Worm (Caenorhabditis elegans) whole organism, midembryonic: Measurements from ENCODE around the gene R12B2.3.

Experiments
- klf-2 ChIP-seq: fragments of 200-800 bp; sonication (Bioruptor generic); conservative IDR thresholded peaks from 2 replicates; pipeline ENCODE4 v1.3.6; 2022; ENCODE audit warnings: missing genetic modification reagents, missing genetic modification characterization, missing compliant biosample characterization
- ztf-29 ChIP-seq: fragments of 200-800 bp; sonication (Bioruptor generic); IDR thresholded peaks from 2 replicates; pipeline ENCODE4 v1.3.6; 2022; ENCODE audit warnings: missing genetic modification reagents, missing genetic modification characterization, missing compliant biosample characterization

DNA sequence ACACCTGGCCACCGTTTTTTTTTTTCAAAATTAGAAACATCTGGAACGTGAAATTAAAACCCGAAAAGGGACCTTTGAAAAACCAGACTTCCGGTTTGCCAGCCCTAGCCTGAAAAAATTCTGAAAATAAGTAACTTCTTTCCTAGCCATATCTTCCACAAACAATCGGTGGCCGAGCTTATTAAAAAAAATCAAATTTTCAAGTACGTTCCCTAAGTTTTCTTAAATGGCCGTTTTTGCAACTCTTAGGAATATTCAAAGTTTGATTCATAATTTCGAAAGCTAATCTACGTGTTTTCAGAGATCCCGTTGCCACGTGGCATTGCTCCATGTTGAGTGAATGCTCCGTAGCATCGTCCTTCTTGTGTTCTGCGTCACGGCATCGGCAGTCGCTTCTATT lies 18.2 kb downstream of the R12B2.3 start, which contains the start of gene R12B2.8:
- TF ChIP-seq klf-2 (GFP tag; lab: Robert Waterston, UW) (no peak), ztf-29 (GFP tag; lab: Robert Waterston, UW) (no peak)
